Worm (Caenorhabditis elegans) whole organism, L1 larva: ENCODE data around the gene sma-2.

Experiments
- aly-2 ChIP-seq: fragments of 150-350 bp; optimal IDR thresholded peaks from 2 replicates; lab custom pipeline; 2014; ENCODE audit warnings: missing biosample characterization, missing genetic modification characterization
- ceh-63 ChIP-seq: fragments of 200-800 bp; sonication (Bioruptor generic); optimal IDR thresholded peaks from 2 replicates; lab custom pipeline; 2018; ENCODE audit warnings: mild to moderate bottlenecking, missing genetic modification characterization, missing compliant biosample characterization

- TF ChIP-seq aly-2 (tag; lab: Kevin White, UChicago) (no peak), ceh-63 (GFP tag; lab: Kevin White, UChicago) (no peak)
Measured at ce11 chrIII:8766467-8766866, 17.0 kb downstream of the sma-2 start.
